Fruit fly (Drosophila melanogaster) whole organism, adult: ENCODE measurements around the gene LManII.
A peak's percentile ranks its signal among the peaks of the same experiment; 100 is the strongest.

Source experiments
- CG11617 ChIP-seq: fragments of 200-800 bp; sonication (Bioruptor generic); optimal IDR thresholded peaks from 2 replicates; lab custom pipeline; 2017; ENCODE audit warnings: mild to moderate bottlenecking, missing biosample characterization, missing genetic modification reagents, missing genetic modification characterization
- CG12768 ChIP-seq: fragments of 200-800 bp; sonication (Bioruptor generic); optimal IDR thresholded peaks from 2 replicates; lab custom pipeline; 2017; ENCODE audit warnings: missing biosample characterization, missing genetic modification characterization, mild to moderate bottlenecking, moderate library complexity, missing genetic modification reagents
- CG14711 ChIP-seq: fragments of 200-800 bp; sonication (Bioruptor generic); optimal IDR thresholded peaks from 2 replicates; lab custom pipeline; 2018; ENCODE audit warnings: missing biosample characterization, mild to moderate bottlenecking, missing genetic modification characterization, moderate library complexity
- CG1620 ChIP-seq: fragments of 200-800 bp; sonication (Bioruptor generic); optimal IDR thresholded peaks from 2 replicates; lab custom pipeline; 2016; ENCODE audit warnings: missing biosample characterization, missing genetic modification characterization
- CG33017 ChIP-seq: fragments of 200-800 bp; sonication (Bioruptor generic); optimal IDR thresholded peaks from 2 replicates; lab custom pipeline; 2018; ENCODE audit warnings: missing biosample characterization, mild to moderate bottlenecking, missing genetic modification characterization, moderate library complexity
- CG5204 ChIP-seq: fragments of 200-800 bp; sonication (Bioruptor generic); optimal IDR thresholded peaks from 2 replicates; lab custom pipeline; 2016; ENCODE audit warnings: missing biosample characterization, missing genetic modification characterization
- CG7045 ChIP-seq: fragments of 200-800 bp; sonication (Bioruptor generic); optimal IDR thresholded peaks from 2 replicates; lab custom pipeline; 2017; ENCODE audit warnings: missing biosample characterization, mild to moderate bottlenecking, missing genetic modification characterization
- CG7101 ChIP-seq: fragments of 200-800 bp; sonication (Bioruptor generic); optimal IDR thresholded peaks from 2 replicates; lab custom pipeline; 2018; ENCODE audit warnings: missing biosample characterization, mild to moderate bottlenecking, missing genetic modification characterization, moderate library complexity
- Clk ChIP-seq: fragments of 200-800 bp; sonication (Bioruptor generic); optimal IDR thresholded peaks from 2 replicates; lab custom pipeline; 2017; ENCODE audit warnings: missing biosample characterization, missing genetic modification characterization
- Crg-1 ChIP-seq: fragments of 200-800 bp; sonication (Bioruptor generic); optimal IDR thresholded peaks from 2 replicates; lab custom pipeline; 2016; ENCODE audit warnings: missing biosample characterization, missing genetic modification characterization
- Hr96 ChIP-seq: fragments of 200-800 bp; sonication (Bioruptor generic); optimal IDR thresholded peaks from 2 replicates; lab custom pipeline; 2016; ENCODE audit warnings: missing biosample characterization, missing genetic modification characterization
- Mnt ChIP-seq: fragments of 200-800 bp; sonication (Bioruptor generic); optimal IDR thresholded peaks from 2 replicates; lab custom pipeline; 2016; ENCODE audit warnings: missing biosample characterization, mild to moderate bottlenecking, missing genetic modification characterization
- bab1 ChIP-seq: fragments of 200-800 bp; sonication (Bioruptor generic); optimal IDR thresholded peaks from 3 replicates; lab custom pipeline; 2019; ENCODE audit warnings: missing biosample characterization, mild to moderate bottlenecking, missing genetic modification characterization, moderate library complexity
- cic ChIP-seq: fragments of 200-800 bp; sonication (Bioruptor generic); optimal IDR thresholded peaks from 2 replicates; lab custom pipeline; 2017; ENCODE audit warnings: missing biosample characterization, mild to moderate bottlenecking, missing genetic modification characterization, moderate library complexity
- cnc ChIP-seq, 2 experiments: fragments of >200 bp; optimal IDR thresholded peaks; 2 replicates each; lab custom pipeline; 2017
- kay ChIP-seq: fragments of 200-800 bp; sonication (Bioruptor generic); peaks from one replicate; lab custom pipeline; 2016; ENCODE audit warnings: missing biosample characterization, missing genetic modification characterization, borderline replicate concordance
- ovo ChIP-seq: fragments of 200-800 bp; sonication (Bioruptor generic); optimal IDR thresholded peaks from 2 replicates; lab custom pipeline; 2016; ENCODE audit warnings: missing biosample characterization, missing genetic modification characterization
- pad ChIP-seq: fragments of 200-800 bp; sonication (Bioruptor generic); optimal IDR thresholded peaks from 3 replicates; lab custom pipeline; 2017; ENCODE audit warnings: missing biosample characterization, missing genetic modification characterization, mild to moderate bottlenecking, moderate library complexity, missing genetic modification reagents
- tj ChIP-seq: fragments of 200-800 bp; sonication (Bioruptor generic); optimal IDR thresholded peaks from 3 replicates; lab custom pipeline; 2017; ENCODE audit warnings: missing biosample characterization, mild to moderate bottlenecking, missing genetic modification characterization, moderate library complexity

Gene LManII

DNA sequence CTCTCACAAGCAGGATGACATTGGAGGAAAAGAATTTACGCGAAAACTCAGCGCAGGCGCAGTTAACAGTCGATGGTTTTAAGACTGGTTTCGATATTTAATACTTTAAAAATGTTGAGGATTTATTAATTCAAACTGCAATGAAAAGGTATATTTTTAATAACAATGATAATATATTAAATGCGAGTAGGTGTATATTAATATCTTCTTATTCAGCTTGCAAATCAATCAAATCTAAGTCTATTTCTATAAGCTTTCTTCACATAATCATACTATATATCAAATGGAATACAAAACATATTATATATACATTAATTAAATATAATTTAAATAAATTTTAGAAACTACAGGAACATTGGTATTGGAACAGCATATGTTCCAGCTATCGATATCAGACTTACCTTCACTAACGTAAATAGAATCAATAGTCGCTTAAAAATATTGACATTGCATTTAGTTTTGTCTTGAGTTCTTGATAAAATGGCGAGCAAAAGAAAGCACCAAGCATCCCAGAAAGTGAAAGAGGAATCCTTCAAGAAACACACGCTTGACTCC is 21.8 kb upstream of the LManII start, which contains the start of the genes TBC1D16 and holn1:
TSS of gene TBC1D16 (minus strand) at position 51 of the 555 bp plus-strand sequence.
TSS of gene holn1 (plus strand) at position 390 of the 555 bp plus-strand sequence.
- TF ChIP-seq cic (GFP tag; lab: Kevin White, UChicago) (no peak), CG14711 (tag; lab: Kevin White, UChicago) (peak; percentile 21), CG7101 (tag; lab: Kevin White, UChicago) (peak; percentile 35)

DNA sequence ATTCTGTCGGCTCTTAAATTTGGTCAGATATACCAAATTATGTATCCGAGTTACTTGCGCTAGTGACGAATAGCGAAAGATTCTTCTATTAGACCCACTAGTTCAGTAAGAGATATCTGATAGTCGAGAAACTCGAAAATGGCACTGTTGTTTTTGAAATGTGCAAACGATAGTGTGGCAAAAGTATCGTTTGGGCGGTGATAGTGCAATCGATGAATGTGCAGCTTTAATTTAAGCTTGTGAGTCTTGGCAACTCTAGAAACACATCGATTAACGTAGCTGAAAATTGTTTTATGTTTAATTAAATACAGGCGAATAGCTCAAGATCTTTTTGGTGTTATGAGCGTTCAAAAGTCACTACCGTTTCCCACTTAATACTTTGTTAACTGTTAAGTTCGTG is 20.1 kb upstream of the LManII start, which contains the start of gene STUB1:
TSS of gene STUB1 (plus strand) at position 232 of the 400 bp plus-strand sequence.
- TF ChIP-seq CG14711 (tag; lab: Kevin White, UChicago) (peak; percentile 95), bab1 (GFP tag; lab: Kevin White, UChicago) (peak; percentile 71), Clk (no peak)

DNA sequence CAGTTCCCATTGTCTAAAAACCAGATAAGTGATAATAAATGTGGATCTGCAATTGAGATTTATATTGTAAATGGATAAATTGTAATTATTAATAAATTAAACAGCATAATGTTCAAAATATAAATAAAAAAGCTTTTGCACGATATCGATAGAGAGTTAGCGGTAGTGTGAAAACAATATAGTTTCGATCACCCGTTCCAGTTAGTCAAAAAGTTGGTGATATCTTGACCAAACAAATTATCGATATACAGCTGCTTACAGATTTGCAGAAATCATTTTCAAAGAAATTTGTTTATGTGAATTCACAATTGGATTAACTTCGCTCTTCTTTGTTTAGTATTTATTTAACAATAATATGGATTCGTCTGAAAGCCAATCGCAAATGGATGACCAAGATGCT is 18.3 kb upstream of the LManII start, which contains the start of gene Nse4:
TSS of gene Nse4 (plus strand) at position 267 of the 400 bp plus-strand sequence.
- TF ChIP-seq CG33017 (tag; lab: Kevin White, UChicago) (no peak), pad (GFP tag; lab: Kevin White, UChicago) (no peak)

DNA sequence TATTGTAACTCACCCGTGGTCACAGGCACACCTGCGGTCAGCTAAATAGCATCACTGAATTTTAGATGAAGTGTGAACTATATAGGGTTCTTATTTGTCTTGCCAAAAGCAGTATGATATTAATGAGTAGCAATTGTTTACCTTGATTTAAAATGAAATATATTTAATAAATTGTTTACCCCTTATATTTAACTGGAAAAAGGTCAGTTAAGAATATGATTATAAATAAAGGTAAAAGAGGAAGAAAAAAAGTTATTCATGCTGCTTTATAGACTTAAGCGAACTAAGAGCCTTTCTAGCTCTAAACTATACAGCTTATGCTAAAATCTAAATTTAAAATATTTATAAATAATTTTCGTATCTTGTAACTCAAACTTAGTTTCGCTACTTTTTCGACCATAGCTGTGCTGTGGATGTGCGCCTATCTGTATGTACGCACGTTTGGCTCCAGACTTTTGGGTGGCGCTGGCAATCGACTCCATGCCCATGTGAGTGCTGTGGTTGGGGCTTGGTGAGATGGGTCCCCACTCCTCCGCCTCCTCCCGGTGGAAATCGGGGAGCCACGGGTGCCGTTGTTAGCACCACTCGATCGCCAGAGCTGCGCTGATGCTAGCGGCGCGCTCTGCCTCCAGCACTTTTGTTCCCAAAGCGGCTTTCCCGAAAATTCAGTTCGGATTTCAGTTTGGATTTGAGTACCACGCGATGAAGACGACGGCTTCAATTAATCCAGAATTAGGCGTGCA is 15.2 kb upstream of the LManII start, which contains the start of gene loh:
TSS of gene loh (plus strand) at position 487 of the 743 bp plus-strand sequence.
- TF ChIP-seq pad (GFP tag; lab: Kevin White, UChicago) = no peak
- no peak for TF ChIP-seq cnc (optimal IDR thresholded peaks at IDR 0.05; lab: Kevin White, UChicago)
- TF ChIP-seq bab1 (GFP tag; lab: Kevin White, UChicago) = no peak
- no peak for TF ChIP-seq CG14711 (tag; lab: Kevin White, UChicago)
- TF ChIP-seq CG11617 (GFP tag; lab: Kevin White, UChicago) = no peak
- TF ChIP-seq Hr96 (GFP tag; lab: Kevin White, UChicago) = no peak
- no peak for TF ChIP-seq kay (GFP tag; lab: Kevin White, UChicago)
- TF ChIP-seq CG7101 (tag; lab: Kevin White, UChicago) = no peak
- no peak for TF ChIP-seq tj (GFP tag; lab: Kevin White, UChicago)
- TF ChIP-seq Crg-1 (GFP tag; lab: Kevin White, UChicago) = no peak
- no peak for TF ChIP-seq CG1620
- TF ChIP-seq ovo (GFP tag; lab: Kevin White, UChicago) = no peak
- TF ChIP-seq cic (GFP tag; lab: Kevin White, UChicago) = no peak
- TF ChIP-seq CG33017 (tag; lab: Kevin White, UChicago) = no peak

DNA sequence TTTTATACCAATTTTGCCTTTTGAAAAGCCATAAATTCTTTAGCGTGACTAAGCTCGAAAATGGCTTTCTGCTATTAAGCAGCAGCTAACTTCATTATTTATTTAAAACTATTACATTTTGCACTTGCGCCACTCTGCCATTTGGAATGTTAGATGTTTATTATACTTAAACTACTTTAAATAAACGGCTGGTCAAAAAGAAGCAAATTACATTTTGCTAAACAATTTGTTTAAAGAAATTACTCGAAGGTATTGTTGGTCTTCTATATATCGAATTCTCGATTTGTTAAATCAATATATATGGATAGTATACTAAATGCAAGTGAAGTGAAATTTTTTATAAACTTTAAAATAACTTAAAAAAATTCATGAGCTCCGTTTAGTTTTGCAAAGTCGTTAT is 5.2 kb upstream of the LManII start, which contains the start of gene ppk10:
TSS of gene ppk10 (minus strand) at position 101 of the 400 bp plus-strand sequence.
- TF ChIP-seq Crg-1 (GFP tag; lab: Kevin White, UChicago) (no peak), ovo (GFP tag; lab: Kevin White, UChicago) (no peak), bab1 (GFP tag; lab: Kevin White, UChicago) (no peak), CG12768 (GFP tag; lab: Kevin White, UChicago) (no peak), CG11617 (GFP tag; lab: Kevin White, UChicago) (no peak), CG7045 (GFP tag; lab: Kevin White, UChicago) (no peak), CG7101 (tag; lab: Kevin White, UChicago) (no peak), cnc (optimal IDR thresholded peaks at IDR 0.05; lab: Kevin White, UChicago) (no peak), CG14711 (tag; lab: Kevin White, UChicago) (no peak), CG5204 (GFP tag; lab: Kevin White, UChicago) (no peak), Mnt (GFP tag; lab: Kevin White, UChicago) (no peak)

DNA sequence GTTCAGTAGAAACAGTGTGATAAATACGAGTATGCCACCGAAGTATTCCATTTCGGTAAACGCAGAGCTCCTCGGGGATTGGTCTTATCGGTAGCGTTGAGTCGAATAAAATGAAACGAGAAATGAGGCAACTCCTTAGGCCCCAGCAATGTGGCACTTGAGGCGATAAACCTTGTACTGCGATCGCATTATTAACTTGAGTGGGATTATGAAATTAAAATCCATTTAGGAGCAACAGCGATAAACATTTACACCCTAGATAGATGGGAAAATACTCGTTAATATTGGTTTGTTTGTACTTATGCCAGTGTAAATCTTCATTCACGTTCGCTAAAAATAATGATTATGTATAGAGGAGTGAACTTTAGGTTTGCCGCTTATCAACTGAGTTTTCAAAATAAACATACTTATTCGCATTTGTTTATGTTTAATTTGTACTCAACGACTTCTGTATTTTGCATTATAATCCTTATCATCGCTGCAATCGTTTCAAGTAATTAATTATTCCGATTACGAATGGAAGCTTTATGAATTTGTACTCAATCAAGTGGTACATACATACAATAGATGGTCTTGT is 1.4 kb upstream of the LManII start:
- TF ChIP-seq cic (GFP tag; lab: Kevin White, UChicago) = peak; percentile 52
- no peak for TF ChIP-seq cnc (optimal IDR thresholded peaks at IDR 0.05; lab: Kevin White, UChicago)
- TF ChIP-seq tj (GFP tag; lab: Kevin White, UChicago) = no peak

DNA sequence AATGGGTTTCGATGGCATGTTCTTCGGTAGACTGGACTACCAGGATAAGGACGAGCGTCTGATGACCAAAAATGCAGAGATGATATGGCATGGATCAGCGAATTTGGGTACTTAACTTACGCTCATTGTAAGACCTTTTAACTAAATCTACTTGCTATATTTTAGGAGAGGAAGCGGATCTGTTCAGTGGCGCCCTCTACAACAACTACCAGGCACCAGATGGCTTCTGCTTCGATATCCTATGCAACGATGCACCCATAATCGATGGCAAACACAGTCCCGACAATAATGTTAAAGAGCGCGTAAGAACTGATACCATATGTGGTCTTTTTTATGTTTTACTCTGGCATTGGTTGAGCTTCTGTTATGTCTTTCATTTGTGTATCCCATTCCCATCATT is 1.5 kb downstream of the LManII start:
- TF ChIP-seq CG11617 (GFP tag; lab: Kevin White, UChicago) = no peak
- no peak for TF ChIP-seq kay (GFP tag; lab: Kevin White, UChicago)
- no peak for TF ChIP-seq cnc (optimal IDR thresholded peaks at IDR 0.05; lab: Kevin White, UChicago)
- no peak for TF ChIP-seq Mnt (GFP tag; lab: Kevin White, UChicago)
